Worm (Caenorhabditis elegans) whole organism, early embryonic: ENCODE measurements around the gene srh-131.

Experiments used
- F13C5.2 ChIP-seq: sonication (generic microtip); optimal IDR thresholded peaks from 2 replicates; lab custom pipeline; 2017; ENCODE audit warnings: mild to moderate bottlenecking, missing genetic modification characterization, inconsistent platforms, missing compliant biosample characterization
- aly-1 ChIP-seq: sonication (generic microtip); optimal IDR thresholded peaks from 2 replicates; lab custom pipeline; 2016; ENCODE audit warnings: missing genetic modification characterization, missing compliant biosample characterization
- ama-1 ChIP-seq: fragments of 150-350 bp; optimal IDR thresholded peaks from 2 replicates; lab custom pipeline; 2014
- ceh-36 ChIP-seq: sonication (generic microtip); optimal IDR thresholded peaks from 2 replicates; lab custom pipeline; 2016; ENCODE audit warnings: missing genetic modification characterization, inconsistent platforms, missing compliant biosample characterization
- ets-7 ChIP-seq: sonication (generic microtip); optimal IDR thresholded peaks from 2 replicates; lab custom pipeline; 2016; ENCODE audit warnings: missing genotype, missing genetic modification characterization, missing compliant biosample characterization
- flt-1 ChIP-seq: fragments of 200-800 bp; sonication (Bioruptor generic); IDR thresholded peaks from 2 replicates; pipeline ENCODE4 v1.3.6; 2022; ENCODE audit warnings: missing genetic modification characterization, missing compliant biosample characterization
- hmbx-1 ChIP-seq: sonication (generic microtip); optimal IDR thresholded peaks from 2 replicates; lab custom pipeline; 2016; ENCODE audit warnings: mild to moderate bottlenecking, missing genetic modification characterization, missing compliant biosample characterization
- hmg-4 ChIP-seq: fragments of 200-800 bp; sonication (Bioruptor generic); optimal IDR thresholded peaks from 2 replicates; lab custom pipeline; 2018; ENCODE audit warnings: mild to moderate bottlenecking, missing genetic modification characterization, missing compliant biosample characterization
- hnd-1 ChIP-seq: sonication (generic microtip); optimal IDR thresholded peaks from 2 replicates; lab custom pipeline; 2016; ENCODE audit warnings: missing genetic modification characterization, missing compliant biosample characterization
- pes-1 ChIP-seq: fragments of 200-800 bp; sonication (Bioruptor generic); IDR thresholded peaks from 2 replicates; pipeline ENCODE4 v1.3.6; 2022; ENCODE audit warnings: missing genetic modification reagents, missing genetic modification characterization, missing compliant biosample characterization
- sea-1 ChIP-seq: fragments of 200-800 bp; sonication (Bioruptor generic); conservative IDR thresholded peaks from 2 replicates; pipeline ENCODE4 v1.3.6; 2022; ENCODE audit warnings: missing genetic modification characterization, missing compliant biosample characterization
- tbx-11 ChIP-seq: fragments of 200-800 bp; sonication (Bioruptor generic); IDR thresholded peaks from 2 replicates; pipeline ENCODE4 v1.3.6; 2022; ENCODE audit warnings: missing genetic modification characterization, missing compliant biosample characterization
- tbx-37 ChIP-seq: fragments of 200-800 bp; sonication (Bioruptor generic); conservative IDR thresholded peaks from 2 replicates; pipeline ENCODE4 v1.3.6; 2022; ENCODE audit warnings: missing genetic modification reagents, missing genetic modification characterization, missing compliant biosample characterization
- tra-4 ChIP-seq: sonication (generic microtip); optimal IDR thresholded peaks from 2 replicates; lab custom pipeline; 2017; ENCODE audit warnings: missing genetic modification characterization, missing compliant biosample characterization

DNA sequence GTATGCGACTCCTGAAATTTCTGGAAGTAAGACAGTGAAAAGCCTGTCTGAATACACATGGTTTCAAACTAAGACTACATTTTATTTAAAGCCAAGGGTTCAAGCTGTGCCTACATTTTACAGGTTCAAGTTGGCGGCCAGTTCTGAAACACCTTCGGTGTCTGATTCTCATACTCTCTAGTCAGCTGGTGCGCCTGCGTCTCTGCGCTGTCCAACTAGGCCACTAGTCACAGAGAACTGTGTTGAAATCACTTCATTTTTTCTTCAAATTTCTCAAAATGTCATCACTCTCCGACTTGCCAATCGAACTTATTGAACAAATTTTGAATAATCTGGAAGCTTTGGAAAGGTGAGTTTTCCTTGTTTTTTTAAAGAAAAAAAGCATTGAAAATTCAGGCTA, 38.7 kb upstream of the srh-131 start, which contains the start of gene fbxa-90:
- no peak for TF ChIP-seq sea-1 (GFP tag; lab: Robert Waterston, UW)
- no peak for TF ChIP-seq ets-7
- TF ChIP-seq tbx-37 (GFP tag; lab: Robert Waterston, UW), result no peak
- TF ChIP-seq tra-4 (tag; lab: Kevin White, UChicago), result no peak
- TF ChIP-seq ama-1, result no peak
- TF ChIP-seq hmg-4, result no peak
- TF ChIP-seq flt-1 (GFP tag; lab: Robert Waterston, UW), result no peak
- TF ChIP-seq aly-1, result no peak
- TF ChIP-seq ceh-36, result no peak
- no peak for TF ChIP-seq hnd-1 (tag; lab: Kevin White, UChicago)
- no peak for TF ChIP-seq F13C5.2 (tag; lab: Kevin White, UChicago)
- no peak for TF ChIP-seq hmbx-1 (tag; lab: Kevin White, UChicago)
- no peak for TF ChIP-seq pes-1
- TF ChIP-seq tbx-11, result no peak
